Fruit fly (Drosophila melanogaster) whole organism, embryonic: Measurements from ENCODE around the gene CG42500.

Source experiments
- Aef1 ChIP-seq: fragments of 200-800 bp; sonication (Bioruptor generic); IDR thresholded peaks from 3 replicates; pipeline ENCODE4 v1.3.6; 2022; ENCODE audit warnings: missing biosample characterization, missing genetic modification characterization
- Atf-2 ChIP-seq: fragments of 200-800 bp; sonication (Bioruptor generic); optimal IDR thresholded peaks from 2 replicates; lab custom pipeline; 2016; ENCODE audit warnings: missing biosample characterization, missing genetic modification characterization
- BtbVII ChIP-seq: fragments of 200-800 bp; sonication (Bioruptor generic); optimal IDR thresholded peaks from 3 replicates; lab custom pipeline; 2017; ENCODE audit warnings: missing biosample characterization, mild to moderate bottlenecking, missing genetic modification characterization
- CG10654 ChIP-seq: fragments of 200-800 bp; sonication (Bioruptor generic); optimal IDR thresholded peaks from 2 replicates; lab custom pipeline; 2016; ENCODE audit warnings: missing biosample characterization, missing genetic modification characterization
- CG11398 ChIP-seq: fragments of 200-800 bp; sonication (Bioruptor generic); optimal IDR thresholded peaks from 2 replicates; lab custom pipeline; 2016; ENCODE audit warnings: missing biosample characterization, missing genetic modification characterization
- CG11456 ChIP-seq: fragments of 200-800 bp; sonication (Bioruptor generic); IDR thresholded peaks from 3 replicates; pipeline ENCODE4 v1.3.6; 2022; ENCODE audit warnings: missing biosample characterization, missing genetic modification characterization
- CG12071 ChIP-seq: fragments of 200-800 bp; sonication (Bioruptor generic); optimal IDR thresholded peaks from 3 replicates; lab custom pipeline; 2018; ENCODE audit warnings: missing biosample characterization, mild to moderate bottlenecking, missing genetic modification characterization
- CG12299 ChIP-seq: fragments of 200-800 bp; sonication (Bioruptor generic); optimal IDR thresholded peaks from 2 replicates; lab custom pipeline; 2018; ENCODE audit warnings: missing biosample characterization, mild to moderate bottlenecking, missing genetic modification characterization
- CG13775 ChIP-seq: fragments of 200-800 bp; sonication (Bioruptor generic); optimal IDR thresholded peaks from 3 replicates; lab custom pipeline; 2017; ENCODE audit warnings: missing biosample characterization, mild to moderate bottlenecking, missing genetic modification characterization
- CG14441 ChIP-seq: fragments of 200-800 bp; sonication (Bioruptor generic); IDR thresholded peaks from 2 replicates; pipeline ENCODE4 v1.3.6; 2022; ENCODE audit warnings: missing biosample characterization, missing genetic modification characterization
- CG15601 ChIP-seq: fragments of 200-800 bp; sonication (Bioruptor generic); optimal IDR thresholded peaks from 3 replicates; lab custom pipeline; 2019; ENCODE audit warnings: missing biosample characterization, mild to moderate bottlenecking, missing genetic modification characterization, moderate library complexity
- CG16863 ChIP-seq: fragments of 200-800 bp; sonication (Bioruptor generic); optimal IDR thresholded peaks from 3 replicates; lab custom pipeline; 2016; ENCODE audit warnings: missing biosample characterization, missing genetic modification characterization
- CG17361 ChIP-seq: fragments of 200-800 bp; sonication (Bioruptor generic); IDR thresholded peaks from 3 replicates; pipeline ENCODE4 v1.3.6; 2022; ENCODE audit warnings: missing biosample characterization, missing genetic modification characterization
- CG1792 ChIP-seq: fragments of 200-800 bp; sonication (Bioruptor generic); optimal IDR thresholded peaks from 2 replicates; lab custom pipeline; 2016; ENCODE audit warnings: missing biosample characterization, missing genetic modification characterization
- CG30020 ChIP-seq: fragments of 200-800 bp; optimal IDR thresholded peaks from 2 replicates; lab custom pipeline; 2019; ENCODE audit warnings: missing biosample characterization, mild to moderate bottlenecking, missing genetic modification characterization, moderate library complexity
- CG31441 ChIP-seq: fragments of 200-800 bp; sonication (Bioruptor generic); IDR thresholded peaks from 2 replicates; pipeline ENCODE4 v1.3.6; 2022; ENCODE audit warnings: missing biosample characterization, missing genetic modification characterization
- CG4820 ChIP-seq: fragments of 200-800 bp; sonication (Bioruptor generic); optimal IDR thresholded peaks from 3 replicates; lab custom pipeline; 2016; ENCODE audit warnings: missing biosample characterization, missing genetic modification characterization
- CG5180 ChIP-seq: fragments of 200-800 bp; sonication (Bioruptor generic); optimal IDR thresholded peaks from 3 replicates; lab custom pipeline; 2017; ENCODE audit warnings: missing biosample characterization, missing genetic modification characterization, mild to moderate bottlenecking, moderate library complexity, missing genetic modification reagents
- CG6813 ChIP-seq: fragments of 200-800 bp; sonication (Bioruptor generic); optimal IDR thresholded peaks from 2 replicates; lab custom pipeline; 2017; ENCODE audit warnings: missing biosample characterization, missing genetic modification characterization, mild to moderate bottlenecking, moderate library complexity, missing genetic modification reagents
- CG9876 ChIP-seq: fragments of 200-800 bp; sonication (Bioruptor generic); optimal IDR thresholded peaks from 2 replicates; lab custom pipeline; 2016; ENCODE audit warnings: missing biosample characterization, missing genetic modification characterization
- CHES-1-like ChIP-seq: fragments of 200-800 bp; sonication (Bioruptor generic); optimal IDR thresholded peaks from 2 replicates; lab custom pipeline; 2016; ENCODE audit warnings: missing biosample characterization, missing genetic modification characterization
- Dbx ChIP-seq: fragments of 200-800 bp; sonication (Bioruptor generic); IDR thresholded peaks from 3 replicates; pipeline ENCODE4 v1.3.6; 2022; ENCODE audit warnings: missing biosample characterization, missing genetic modification characterization
- Dip2 ChIP-seq: fragments of 200-800 bp; sonication (Bioruptor generic); IDR thresholded peaks from 2 replicates; pipeline ENCODE4 v1.3.6; 2022; ENCODE audit warnings: missing biosample characterization, missing genetic modification characterization
- Dip3 ChIP-seq: fragments of 200-800 bp; sonication (Bioruptor generic); optimal IDR thresholded peaks from 3 replicates; lab custom pipeline; 2016; ENCODE audit warnings: missing biosample characterization, missing genetic modification characterization
- Gsc ChIP-seq: fragments of 200-800 bp; sonication (Bioruptor generic); IDR thresholded peaks from 2 replicates; pipeline ENCODE4 v1.3.6; 2022; ENCODE audit warnings: missing biosample characterization, missing genetic modification characterization
- Gug ChIP-seq: fragments of 200-800 bp; sonication (Bioruptor generic); IDR thresholded peaks from 4 replicates; pipeline ENCODE4 v1.3.6; 2022; ENCODE audit warnings: missing biosample characterization, missing genetic modification characterization
- H2.0 ChIP-seq: fragments of 200-800 bp; sonication (Bioruptor generic); IDR thresholded peaks from 2 replicates; pipeline ENCODE4 v1.3.6; 2022; ENCODE audit warnings: missing biosample characterization, missing genetic modification characterization
- Hey ChIP-seq: fragments of 200-800 bp; sonication (Bioruptor generic); optimal IDR thresholded peaks from 3 replicates; lab custom pipeline; 2018; ENCODE audit warnings: missing biosample characterization, mild to moderate bottlenecking, missing genetic modification characterization
- Hmr ChIP-seq: fragments of 200-800 bp; sonication (Bioruptor generic); optimal IDR thresholded peaks from 3 replicates; lab custom pipeline; 2017; ENCODE audit warnings: mild to moderate bottlenecking, missing biosample characterization, missing genetic modification reagents, missing genetic modification characterization
- Hr51 ChIP-seq, 2 experiments: fragments of 200-800 bp; sonication (Bioruptor generic); optimal IDR thresholded peaks; 2 replicates in 1 of 2; 3 replicates in 1 of 2; lab custom pipeline; 2016 to 2018; ENCODE audit warnings: missing biosample characterization in 2 of 2, missing genetic modification characterization in 2 of 2, mild to moderate bottlenecking in 1 of 2, moderate library complexity in 1 of 2
- Meics ChIP-seq: fragments of 200-800 bp; sonication (Bioruptor generic); optimal IDR thresholded peaks from 2 replicates; lab custom pipeline; 2017; ENCODE audit warnings: missing biosample characterization, mild to moderate bottlenecking, missing genetic modification characterization
- NC2β ChIP-seq: fragments of 200-800 bp; sonication (Bioruptor generic); optimal IDR thresholded peaks from 2 replicates; lab custom pipeline; 2016; ENCODE audit warnings: missing biosample characterization, missing genetic modification characterization
- Six4 ChIP-seq: fragments of 200-800 bp; sonication (Bioruptor generic); optimal IDR thresholded peaks from 2 replicates; lab custom pipeline; 2016; ENCODE audit warnings: missing biosample characterization, missing genetic modification characterization
- Taf1 ChIP-seq: fragments of 200-800 bp; sonication (Bioruptor generic); IDR thresholded peaks from 2 replicates; pipeline ENCODE4 v1.3.6; 2022; ENCODE audit warnings: missing biosample characterization, missing genetic modification characterization
- ato ChIP-seq: fragments of 200-800 bp; sonication (Bioruptor generic); IDR thresholded peaks from 2 replicates; pipeline ENCODE4 v1.3.6; 2022; ENCODE audit warnings: missing biosample characterization, missing genetic modification characterization; ENCODE audit not compliant: partially characterized antibody
- cg ChIP-seq: fragments of 200-800 bp; sonication (Bioruptor generic); optimal IDR thresholded peaks from 3 replicates; lab custom pipeline; 2019; ENCODE audit warnings: missing biosample characterization, mild to moderate bottlenecking, missing genetic modification characterization, moderate library complexity
- gfzf ChIP-seq: fragments of 200-800 bp; sonication (Bioruptor generic); optimal IDR thresholded peaks from 2 replicates; lab custom pipeline; 2016; ENCODE audit warnings: missing biosample characterization, mild to moderate bottlenecking, missing genetic modification characterization, moderate library complexity
- grau ChIP-seq: fragments of 200-800 bp; optimal IDR thresholded peaks from 3 replicates; lab custom pipeline; 2019; ENCODE audit warnings: missing biosample characterization, mild to moderate bottlenecking, missing genetic modification characterization, moderate library complexity
- grn ChIP-seq: fragments of 200-800 bp; sonication (Bioruptor generic); optimal IDR thresholded peaks from 3 replicates; lab custom pipeline; 2017; ENCODE audit warnings: missing biosample characterization, missing genetic modification characterization
- her ChIP-seq: fragments of 200-800 bp; sonication (Bioruptor generic); optimal IDR thresholded peaks from 2 replicates; lab custom pipeline; 2016; ENCODE audit warnings: missing biosample characterization, missing genetic modification characterization
- inv ChIP-seq: fragments of 200-800 bp; sonication (Bioruptor generic); IDR thresholded peaks from 2 replicates; pipeline ENCODE4 v1.3.6; 2022; ENCODE audit warnings: missing biosample characterization, missing genetic modification characterization; ENCODE audit not compliant: partially characterized antibody
- jing ChIP-seq: fragments of 200-800 bp; sonication (Bioruptor generic); optimal IDR thresholded peaks from 2 replicates; lab custom pipeline; 2018; ENCODE audit warnings: missing biosample characterization, mild to moderate bottlenecking, missing genetic modification characterization
- lmd ChIP-seq: fragments of 200-800 bp; sonication (Bioruptor generic); IDR thresholded peaks from 2 replicates; pipeline ENCODE4 v1.3.6; 2022; ENCODE audit warnings: missing biosample characterization, missing genetic modification characterization
- otp ChIP-seq: fragments of 200-800 bp; sonication (Bioruptor generic); IDR thresholded peaks from 3 replicates; pipeline ENCODE4, ENCODE4 v1.3.6; 2022; ENCODE audit warnings: missing biosample characterization, missing genetic modification characterization
- pb ChIP-seq: fragments of 200-800 bp; sonication (Bioruptor generic); optimal IDR thresholded peaks from 3 replicates; lab custom pipeline; 2016; ENCODE audit warnings: missing biosample characterization, missing genetic modification characterization
- prd ChIP-seq, 3 experiments: fragments of >200 bp in 2 of 3; fragments of 200-800 bp in 1 of 3; sonication (Bioruptor generic) in 1 of 3; optimal IDR thresholded peaks in 2 of 3; IDR thresholded peaks in 1 of 3; 2 replicates in 2 of 3; 3 replicates in 1 of 3; pipeline versions ENCODE4 v1.3.6 to Lab custom; 2017 to 2022; ENCODE audit warnings: missing biosample characterization in 1 of 3, missing genetic modification characterization in 1 of 3
- sens-2 ChIP-seq: fragments of 200-800 bp; sonication (Bioruptor generic); IDR thresholded peaks from 2 replicates; pipeline ENCODE4 v1.3.6; 2022; ENCODE audit warnings: missing biosample characterization, missing genetic modification characterization
- wdn ChIP-seq: fragments of 200-800 bp; sonication (Bioruptor generic); IDR thresholded peaks from 2 replicates; pipeline ENCODE4 v1.3.6; 2022; ENCODE audit warnings: missing biosample characterization, missing genetic modification characterization
- wor ChIP-seq: fragments of 200-800 bp; sonication (Bioruptor generic); IDR thresholded peaks from 2 replicates; pipeline ENCODE4 v1.3.6; 2022; ENCODE audit warnings: missing biosample characterization, missing genetic modification characterization
- zfh2 ChIP-seq: fragments of 200-800 bp; sonication (Bioruptor generic); optimal IDR thresholded peaks from 2 replicates; lab custom pipeline; 2016; ENCODE audit warnings: missing biosample characterization, missing genetic modification characterization

Gene CG42500

DNA sequence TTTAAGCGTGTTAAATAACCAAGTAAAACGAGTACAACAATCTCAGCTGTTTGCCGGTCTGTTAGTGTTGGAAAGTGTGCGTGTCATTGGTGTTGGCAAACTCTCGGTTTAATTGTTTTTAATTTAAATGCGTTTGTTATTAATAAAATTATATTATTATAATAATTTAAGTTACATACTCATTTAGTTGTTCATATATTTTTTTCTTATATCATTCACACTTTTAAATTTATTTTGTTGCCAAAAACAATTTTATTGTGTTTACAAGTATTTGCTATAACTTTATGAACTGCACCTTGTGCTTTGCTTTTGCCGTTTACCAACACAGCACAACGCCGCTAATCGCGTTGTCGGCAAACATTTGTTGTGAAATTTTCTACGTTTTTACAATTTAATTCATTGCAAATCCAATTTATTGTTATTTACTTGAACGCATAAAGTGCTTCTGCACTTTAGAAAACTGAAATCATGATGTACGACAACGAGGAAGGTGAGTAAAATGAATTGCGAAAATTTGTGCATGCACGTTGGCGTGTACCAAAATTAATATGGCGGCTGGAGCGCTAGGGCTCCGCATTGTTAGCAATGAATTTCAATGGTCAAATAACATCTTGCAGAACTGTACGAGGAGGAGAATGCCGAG is 26.9 kb downstream of the CG42500 start, which contains the start of the genes 140up and Polr2B (continued):
- TF ChIP-seq CG1792 (GFP tag; lab: Kevin White, UChicago) (peak; percentile 47), Hey (tag; lab: Kevin White, UChicago) (no peak), her (GFP tag; lab: Kevin White, UChicago) (peak; percentile 38), gfzf (GFP tag; lab: Kevin White, UChicago) (no peak), CG30020 (tag; lab: Kevin White, UChicago) (peak; percentile 81), CG17361 (GFP tag; lab: Robert Waterston, UW) (peak; percentile 97), H2.0 (GFP tag; lab: Robert Waterston, UW) (peak; percentile 87), Dbx (GFP tag; lab: Robert Waterston, UW) (peak; percentile 97), CG5180 (GFP tag; lab: Kevin White, UChicago) (peak; percentile 58), CG15601 (tag; lab: Kevin White, UChicago) (no peak), Taf1 (GFP tag; lab: Robert Waterston, UW) (peak; percentile 87), grau (peak; percentile 94), CG16863 (GFP tag; lab: Kevin White, UChicago) (peak; percentile 60), CG10654 (GFP tag; lab: Kevin White, UChicago) (peak; percentile 94), zfh2 (GFP tag; lab: Kevin White, UChicago) (peak; percentile 88), prd (optimal IDR thresholded peaks at IDR 0.05; lab: Kevin White, UChicago) (no peak), prd (GFP tag; IDR thresholded peaks at IDR 0.05; lab: Robert Waterston, UW) (peak; percentile 93), Gug (peak; percentile 90), lmd (GFP tag; lab: Robert Waterston, UW) (peak; percentile 95), Hr51 (GFP tag; optimal IDR thresholded peaks at IDR 0.05; lab: Kevin White, UChicago) (peak; percentile 83 to 93), Atf-2 (GFP tag; lab: Kevin White, UChicago) (peak; percentile 36), CG12299 (peak; percentile 86), Hmr (GFP tag; lab: Kevin White, UChicago) (peak; percentile 94), wor (GFP tag; lab: Robert Waterston, UW) (peak; percentile 88), CG13775 (GFP tag; lab: Kevin White, UChicago) (peak; percentile 95), CG6813 (GFP tag; lab: Kevin White, UChicago) (peak; percentile 74), CG31441 (GFP tag; lab: Robert Waterston, UW) (peak; percentile 94), CG14441 (GFP tag; lab: Robert Waterston, UW) (peak; percentile 92), CG9876 (GFP tag; lab: Kevin White, UChicago) (peak; percentile 55), otp (GFP tag; lab: Robert Waterston, UW) (peak; percentile 76; the same call in 2 of the 3 replicates), pb (peak; percentile 42), cg (no peak), wdn (GFP tag; lab: Robert Waterston, UW) (peak; percentile 93), CG11456 (GFP tag; lab: Robert Waterston, UW) (peak; percentile 94), Dip3 (GFP tag; lab: Kevin White, UChicago) (peak; percentile 83), inv (no peak), sens-2 (GFP tag; lab: Robert Waterston, UW) (0 out of 2 replicates have a peak, but pooled peaks have one; percentile 36), Meics (GFP tag; lab: Kevin White, UChicago) (peak; percentile 92), Six4 (GFP tag; lab: Kevin White, UChicago) (peak; percentile 89), CHES-1-like (peak; percentile 76), BtbVII (GFP tag; lab: Kevin White, UChicago) (peak; percentile 88), Gsc (peak; percentile 53; the same call in 1 of the 2 replicates), CG12071 (GFP tag; lab: Kevin White, UChicago) (no peak), jing (GFP tag; lab: Kevin White, UChicago) (peak; percentile 77), grn (no peak), Aef1 (GFP tag; lab: Robert Waterston, UW) (peak; percentile 93), NC2β (GFP tag; lab: Kevin White, UChicago) (peak; percentile 60), Dip2 (GFP tag; lab: Robert Waterston, UW) (peak; percentile 44; the same call in 1 of the 2 replicates), CG4820 (GFP tag; lab: Kevin White, UChicago) (peak; percentile 91), CG11398 (GFP tag; lab: Kevin White, UChicago) (peak; percentile 49), ato (GFP tag; lab: Robert Waterston, UW) (no peak)
